Fruit fly (Drosophila melanogaster): ENCODE results near the gene bru2.

bru2 gene

dm6 chr2L:12365964-12366482, 22.0 kb downstream of the bru2 start (continued):
- TF ChIP-seq CG10147 (GFP tag; optimal IDR thresholded peaks at IDR 0.05) (no peak), stwl (tag; optimal IDR thresholded peaks at IDR 0.05) (peak; percentile 14), Lpt (GFP tag; optimal IDR thresholded peaks at IDR 0.05) (no peak), exex (tag; optimal IDR thresholded peaks at IDR 0.05) (peak; percentile 65), CG16815 (GFP tag; optimal IDR thresholded peaks at IDR 0.05) (no peak), CG10979 (tag; optimal IDR thresholded peaks at IDR 0.05) (peak; percentile 4), psq (GFP tag; optimal IDR thresholded peaks at IDR 0.05) (no peak), Side (GFP tag; optimal IDR thresholded peaks at IDR 0.05) (peak; percentile 10), dysf (GFP tag; IDR thresholded peaks at IDR 0.05) (no peak), Vsx1 (GFP tag; optimal IDR thresholded peaks at IDR 0.05) (peak; percentile 99), al (GFP tag; IDR thresholded peaks at IDR 0.05) (no peak), Scr (GFP tag; IDR thresholded peaks at IDR 0.05; ENCODE audit: partially characterized antibody) (no peak), CG11456 (GFP tag; IDR thresholded peaks at IDR 0.05) (no peak), tll (GFP tag; optimal IDR thresholded peaks at IDR 0.05) (peak in 1 of 2 experiments; percentile 8), pros (GFP tag; optimal IDR thresholded peaks at IDR 0.05) (no peak), CG32767 (GFP tag; IDR thresholded peaks at IDR 0.05) (peak; percentile 69), ind (GFP tag; optimal IDR thresholded peaks at IDR 0.05) (no peak), gro (GFP tag; optimal IDR thresholded peaks at IDR 0.05) (peak; percentile 47), Dbx (GFP tag; IDR thresholded peaks at IDR 0.05) (peak; percentile 43; the same call in 1 of the 3 replicates), vnd (GFP tag; IDR thresholded peaks at IDR 0.05; ENCODE audit: partially characterized antibody) (no peak), Doc2 (GFP tag; IDR thresholded peaks at IDR 0.05) (no peak), Oli (tag; optimal IDR thresholded peaks at IDR 0.05) (no peak), sna (GFP tag; IDR thresholded peaks at IDR 0.05; ENCODE audit: partially characterized antibody) (peak; percentile 56), Hand (GFP tag; optimal IDR thresholded peaks at IDR 0.05) (no peak), CG4707 (GFP tag; optimal IDR thresholded peaks at IDR 0.05) (peak; percentile 23), HmgD (GFP tag; optimal IDR thresholded peaks at IDR 0.05) (no peak), CG3163 (GFP tag; optimal IDR thresholded peaks at IDR 0.05) (peak; percentile 8), Opbp (GFP tag; IDR thresholded peaks at IDR 0.05; ENCODE audit: partially characterized antibody) (no peak), CG5245 (GFP tag; optimal IDR thresholded peaks at IDR 0.05) (no peak), CG13123 (GFP tag; optimal IDR thresholded peaks at IDR 0.05) (no peak), ems (GFP tag; optimal IDR thresholded peaks at IDR 0.05) (no peak), CG6689 (GFP tag; IDR thresholded peaks at IDR 0.05) (no peak), CG14860 (GFP tag; IDR thresholded peaks at IDR 0.05; ENCODE audit: partially characterized antibody) (no peak), emc (GFP tag; optimal IDR thresholded peaks at IDR 0.05) (no peak), CG17802 (tag; optimal IDR thresholded peaks at IDR 0.05) (no peak), vfl (GFP tag; optimal IDR thresholded peaks at IDR 0.05) (no peak), ac (GFP tag; optimal IDR thresholded peaks at IDR 0.05) (peak; percentile 32), CG17568 (GFP tag; optimal IDR thresholded peaks at IDR 0.05) (peak; percentile 66), D19A (tag; optimal IDR thresholded peaks at IDR 0.05) (peak; percentile 31), Atf3 (GFP tag; optimal IDR thresholded peaks at IDR 0.05) (no peak), dmrt99B (tag; optimal IDR thresholded peaks at IDR 0.05) (peak; percentile 35), Mrtf (GFP tag; IDR thresholded peaks at IDR 0.05) (no peak), CG9876 (GFP tag; optimal IDR thresholded peaks at IDR 0.05) (no peak), ap (GFP tag; IDR thresholded peaks at IDR 0.05) (no peak), zfh2 (GFP tag; optimal IDR thresholded peaks at IDR 0.05) (no peak), lab (GFP tag; optimal IDR thresholded peaks at IDR 0.05) (peak; percentile 54), CG43689 (GFP tag; IDR thresholded peaks at IDR 0.05) (no peak), ase (GFP tag; IDR thresholded peaks at IDR 0.05) (0 out of 3 replicates have a peak, but pooled peaks have one; percentile 20), sim (GFP tag; IDR thresholded peaks at IDR 0.05) (0 out of 2 replicates have a peak, but pooled peaks have one; percentile 38), CG17186 (GFP tag; optimal IDR thresholded peaks at IDR 0.05) (no peak)

Data from whole organism, embryonic.